Worm (Caenorhabditis elegans) whole organism, young adult: ENCODE results near the gene F43C11.3.

Source experiments
- C17E4.6 ChIP-seq: fragments of 200-800 bp; sonication (Bioruptor generic); IDR thresholded peaks from 2 replicates; pipeline ENCODE4 v1.3.6; 2022; ENCODE audit warnings: missing genetic modification reagents, missing genetic modification characterization, missing compliant biosample characterization
- F23B12.7 ChIP-seq: sonication (generic microtip); optimal IDR thresholded peaks from 2 replicates; lab custom pipeline; 2017; ENCODE audit warnings: missing genetic modification characterization, mild to moderate bottlenecking, missing compliant biosample characterization, antibody characterized with exemption, moderate library complexity; ENCODE audit not compliant: insufficient read depth
- aptf-3 ChIP-seq: fragments of 200-800 bp; sonication (Bioruptor generic); IDR thresholded peaks from 2 replicates; pipeline ENCODE4 v1.3.6; 2022; ENCODE audit warnings: missing genetic modification characterization, missing compliant biosample characterization
- ets-4 ChIP-seq: fragments of 200-800 bp; sonication (Bioruptor generic); optimal IDR thresholded peaks from 2 replicates; lab custom pipeline; 2018; ENCODE audit warnings: mild to moderate bottlenecking, missing genetic modification characterization, missing compliant biosample characterization
- nhr-90 ChIP-seq: sonication (generic microtip); optimal IDR thresholded peaks from 2 replicates; lab custom pipeline; 2016; ENCODE audit warnings: missing genotype, mild to moderate bottlenecking, missing genetic modification characterization, missing compliant biosample characterization
- rcor-1 ChIP-seq: fragments of 200-800 bp; sonication (Bioruptor generic); IDR thresholded peaks from 2 replicates; pipeline ENCODE4 v1.3.6; 2022; ENCODE audit warnings: missing genetic modification reagents, missing genetic modification characterization, missing compliant biosample characterization
- zfh-2 ChIP-seq: fragments of 200-800 bp; sonication (Bioruptor generic); conservative IDR thresholded peaks from 2 replicates; pipeline ENCODE4 v1.3.6; 2022; ENCODE audit warnings: missing genetic modification reagents, missing genetic modification characterization, missing compliant biosample characterization
- ztf-25 ChIP-seq: fragments of 200-800 bp; sonication (Bioruptor generic); IDR thresholded peaks from 2 replicates; pipeline ENCODE4 v1.3.6; 2022; ENCODE audit warnings: missing genetic modification reagents, missing genetic modification characterization, missing compliant biosample characterization

- TF ChIP-seq ztf-25, result no peak
- TF ChIP-seq zfh-2 (GFP tag; lab: Robert Waterston, UW), result no peak
- no peak for TF ChIP-seq rcor-1 (GFP tag; lab: Robert Waterston, UW)
- peak; percentile 99 for TF ChIP-seq ets-4
- TF ChIP-seq aptf-3 (GFP tag; lab: Robert Waterston, UW), result no peak
- no peak for TF ChIP-seq C17E4.6
- no peak for TF ChIP-seq F23B12.7 (tag; lab: Kevin White, UChicago)
- peak; percentile 97 for TF ChIP-seq nhr-90
Measured at ce11 chrII:2378465-2379009, 25.4 kb downstream of the F43C11.3 start.
